Fruit fly (Drosophila melanogaster) whole organism, prepupa: Measurements from ENCODE around the gene noi.

Experiments used
- Blimp-1 ChIP-seq: fragments of 200-800 bp; sonication (Bioruptor generic); optimal IDR thresholded peaks from 3 replicates; lab custom pipeline; 2017; ENCODE audit warnings: missing biosample characterization, missing genetic modification characterization, mild to moderate bottlenecking, moderate library complexity, missing genetic modification reagents
- CG10631 ChIP-seq: fragments of 200-800 bp; sonication (Bioruptor generic); optimal IDR thresholded peaks from 2 replicates; lab custom pipeline; 2016; ENCODE audit warnings: missing biosample characterization, missing genetic modification characterization
- CG10669 ChIP-seq: fragments of 200-800 bp; sonication (Bioruptor generic); optimal IDR thresholded peaks from 3 replicates; lab custom pipeline; 2018; ENCODE audit warnings: missing biosample characterization, mild to moderate bottlenecking, missing genetic modification characterization, moderate library complexity
- CG11294 ChIP-seq: fragments of 200-800 bp; sonication (Bioruptor generic); IDR thresholded peaks from 2 replicates; pipeline ENCODE4 v1.3.6; 2022; ENCODE audit warnings: missing biosample characterization, missing genetic modification characterization
- CG11762 ChIP-seq: fragments of 200-800 bp; sonication (Bioruptor generic); optimal IDR thresholded peaks from 3 replicates; lab custom pipeline; 2016; ENCODE audit warnings: missing biosample characterization, missing genetic modification characterization; ENCODE audit not compliant: insufficient read depth
- CG15336 ChIP-seq: fragments of 200-800 bp; sonication (Bioruptor generic); IDR thresholded peaks from 2 replicates; pipeline ENCODE4 v1.3.6; 2022; ENCODE audit warnings: missing biosample characterization, missing genetic modification characterization
- CG1621 ChIP-seq: fragments of 200-800 bp; sonication (Bioruptor generic); optimal IDR thresholded peaks from 3 replicates; lab custom pipeline; 2018; ENCODE audit warnings: missing biosample characterization, mild to moderate bottlenecking, missing genetic modification characterization
- CG31627 ChIP-seq: fragments of 200-800 bp; sonication (Bioruptor generic); optimal IDR thresholded peaks from 3 replicates; lab custom pipeline; 2016; ENCODE audit warnings: missing biosample characterization, missing genetic modification characterization
- CG34406 ChIP-seq: fragments of 200-800 bp; sonication (Bioruptor generic); optimal IDR thresholded peaks from 3 replicates; lab custom pipeline; 2016; ENCODE audit warnings: missing biosample characterization, missing genetic modification characterization
- CG4318 ChIP-seq: fragments of 200-800 bp; sonication (Bioruptor generic); optimal IDR thresholded peaks from 3 replicates; lab custom pipeline; 2017; ENCODE audit warnings: missing biosample characterization, mild to moderate bottlenecking, missing genetic modification characterization
- CG6163 ChIP-seq: fragments of 200-800 bp; sonication (Bioruptor generic); IDR thresholded peaks from 3 replicates; pipeline ENCODE4 v1.3.6; 2022; ENCODE audit warnings: missing biosample characterization, missing genetic modification characterization
- CG6808 ChIP-seq: fragments of 200-800 bp; sonication (Bioruptor generic); optimal IDR thresholded peaks from 3 replicates; lab custom pipeline; 2017; ENCODE audit warnings: missing biosample characterization, missing genetic modification characterization, mild to moderate bottlenecking, moderate library complexity, missing genetic modification reagents
- CG7368 ChIP-seq: fragments of 200-800 bp; sonication (Bioruptor generic); optimal IDR thresholded peaks from 3 replicates; lab custom pipeline; 2016; ENCODE audit warnings: missing biosample characterization, missing genetic modification characterization
- CG8319 ChIP-seq: fragments of 200-800 bp; sonication (Bioruptor generic); optimal IDR thresholded peaks from 3 replicates; lab custom pipeline; 2016; ENCODE audit warnings: missing biosample characterization, missing genetic modification characterization
- CG9139 ChIP-seq: fragments of 200-800 bp; sonication (Bioruptor generic); optimal IDR thresholded peaks from 3 replicates; lab custom pipeline; 2017; ENCODE audit warnings: missing biosample characterization, mild to moderate bottlenecking, missing genetic modification characterization
- Eip75B ChIP-seq: fragments of 200-800 bp; sonication (Bioruptor generic); optimal IDR thresholded peaks from 3 replicates; lab custom pipeline; 2016; ENCODE audit warnings: missing biosample characterization, missing genetic modification characterization
- Eip78C ChIP-seq: fragments of 200-800 bp; sonication (Bioruptor generic); peaks from one replicate; lab custom pipeline; 2016; ENCODE audit warnings: missing biosample characterization, missing genetic modification characterization
- Ets21C ChIP-seq: fragments of 200-800 bp; sonication (Bioruptor generic); optimal IDR thresholded peaks from 3 replicates; lab custom pipeline; 2016; ENCODE audit warnings: missing biosample characterization, missing genetic modification characterization
- Ets96B ChIP-seq: fragments of 200-800 bp; optimal IDR thresholded peaks from 2 replicates; lab custom pipeline; 2019; ENCODE audit warnings: missing biosample characterization, mild to moderate bottlenecking, missing genetic modification characterization, moderate library complexity
- Hr39 ChIP-seq: fragments of 200-800 bp; sonication (Bioruptor generic); optimal IDR thresholded peaks from 2 replicates; lab custom pipeline; 2016; ENCODE audit warnings: missing biosample characterization, missing genetic modification characterization
- Lpt ChIP-seq: fragments of 200-800 bp; sonication (Bioruptor generic); optimal IDR thresholded peaks from 3 replicates; lab custom pipeline; 2016; ENCODE audit warnings: missing biosample characterization, missing genetic modification characterization
- Met ChIP-seq: fragments of 200-800 bp; sonication (Bioruptor generic); optimal IDR thresholded peaks from 3 replicates; lab custom pipeline; 2016; ENCODE audit warnings: missing biosample characterization, missing genetic modification characterization
- Sox14 ChIP-seq: fragments of 200-800 bp; sonication (Bioruptor generic); optimal IDR thresholded peaks from 3 replicates; lab custom pipeline; 2016; ENCODE audit warnings: missing biosample characterization, missing genetic modification characterization
- acj6 ChIP-seq: fragments of 200-800 bp; sonication (Bioruptor generic); optimal IDR thresholded peaks from 3 replicates; lab custom pipeline; 2016; ENCODE audit warnings: missing biosample characterization, missing genetic modification characterization
- eg ChIP-seq: fragments of 200-800 bp; sonication (Bioruptor generic); IDR thresholded peaks from 3 replicates; pipeline ENCODE4 v1.3.6; 2022; ENCODE audit warnings: missing biosample characterization, missing genetic modification characterization
- esn ChIP-seq: fragments of 200-800 bp; sonication (Bioruptor generic); optimal IDR thresholded peaks from 2 replicates; lab custom pipeline; 2016; ENCODE audit warnings: missing biosample characterization, mild to moderate bottlenecking, missing genetic modification characterization, moderate library complexity
- fd59A ChIP-seq: fragments of 200-800 bp; sonication (Bioruptor generic); optimal IDR thresholded peaks from 2 replicates; lab custom pipeline; 2017; ENCODE audit warnings: missing biosample characterization, mild to moderate bottlenecking, missing genetic modification characterization, missing genetic modification reagents
- fd85E ChIP-seq: fragments of 200-800 bp; sonication (Bioruptor generic); optimal IDR thresholded peaks from 3 replicates; lab custom pipeline; 2016; ENCODE audit warnings: missing biosample characterization, missing genetic modification characterization
- fkh ChIP-seq: fragments of 200-800 bp; sonication (Bioruptor generic); optimal IDR thresholded peaks from 3 replicates; lab custom pipeline; 2017; ENCODE audit warnings: missing biosample characterization, mild to moderate bottlenecking, missing genetic modification characterization, moderate library complexity
- net ChIP-seq: fragments of 200-800 bp; sonication (Bioruptor generic); optimal IDR thresholded peaks from 3 replicates; lab custom pipeline; 2016; ENCODE audit warnings: missing biosample characterization, missing genetic modification characterization
- pdm3 ChIP-seq: fragments of 200-800 bp; sonication (Bioruptor generic); optimal IDR thresholded peaks from 3 replicates; lab custom pipeline; 2016; ENCODE audit warnings: missing biosample characterization, missing genetic modification characterization
- spab ChIP-seq: fragments of 200-800 bp; sonication (Bioruptor generic); optimal IDR thresholded peaks from 2 replicates; lab custom pipeline; 2017; ENCODE audit warnings: missing biosample characterization, mild to moderate bottlenecking, missing genetic modification characterization, missing genetic modification reagents
- ss ChIP-seq, 2 experiments: fragments of 200-800 bp; sonication (Bioruptor generic); optimal IDR thresholded peaks; 2 replicates in 1 of 2; 3 replicates in 1 of 2; lab custom pipeline; 2017 to 2018; ENCODE audit warnings: mild to moderate bottlenecking in 2 of 2, missing biosample characterization in 2 of 2, missing genetic modification characterization in 2 of 2, moderate library complexity in 1 of 2
- svp ChIP-seq: fragments of 200-800 bp; sonication (Bioruptor generic); peaks from one replicate; lab custom pipeline; 2016; ENCODE audit warnings: missing biosample characterization, missing genetic modification characterization
- topi ChIP-seq: fragments of 200-800 bp; sonication (Bioruptor generic); optimal IDR thresholded peaks from 3 replicates; lab custom pipeline; 2016; ENCODE audit warnings: missing biosample characterization, missing genetic modification characterization
- vri ChIP-seq: fragments of 200-800 bp; sonication (Bioruptor generic); optimal IDR thresholded peaks from 3 replicates; lab custom pipeline; 2016; ENCODE audit warnings: missing biosample characterization, mild to moderate bottlenecking, missing genetic modification characterization

noi gene

DNA sequence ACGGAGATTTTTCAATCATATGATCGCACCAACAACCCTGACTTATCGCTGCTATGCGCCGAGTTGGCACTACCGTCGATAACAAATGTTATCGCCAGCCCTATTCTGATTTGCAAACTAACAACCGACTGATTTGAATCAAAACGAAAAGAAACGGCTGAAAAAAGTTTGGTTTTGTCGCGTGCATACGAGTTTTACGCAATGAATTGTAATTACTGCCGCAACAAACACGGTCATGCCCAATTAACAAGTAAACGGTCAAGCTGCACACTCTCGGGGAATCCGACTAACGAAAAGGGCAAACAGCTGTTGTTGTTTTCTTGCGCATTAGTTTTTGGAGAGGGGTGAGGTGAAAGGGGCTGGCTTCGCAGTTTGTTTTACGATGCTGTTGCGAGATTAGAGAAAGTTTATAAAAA lies 26.5 kb downstream of the noi start, which contains the start of the genes CG14671 and CG12746:
TSS of gene CG14671 (minus strand) at position 41 of the 416 bp plus-strand sequence.
TSS of gene CG12746 (plus strand) at position 91 of the 416 bp plus-strand sequence.
- no peak for TF ChIP-seq topi (GFP tag; lab: Kevin White, UChicago)
- TF ChIP-seq esn: peak; percentile 10
- no peak for TF ChIP-seq CG8319 (GFP tag; lab: Kevin White, UChicago)
- TF ChIP-seq Hr39 (GFP tag; lab: Kevin White, UChicago): no peak
- no peak for TF ChIP-seq CG31627 (GFP tag; lab: Kevin White, UChicago)
- TF ChIP-seq fkh (GFP tag; lab: Kevin White, UChicago): peak; percentile 82
- TF ChIP-seq CG4318 (GFP tag; lab: Kevin White, UChicago): no peak
- no peak for TF ChIP-seq fd59A (GFP tag; lab: Kevin White, UChicago)
- TF ChIP-seq Ets96B (tag; lab: Kevin White, UChicago): no peak

DNA sequence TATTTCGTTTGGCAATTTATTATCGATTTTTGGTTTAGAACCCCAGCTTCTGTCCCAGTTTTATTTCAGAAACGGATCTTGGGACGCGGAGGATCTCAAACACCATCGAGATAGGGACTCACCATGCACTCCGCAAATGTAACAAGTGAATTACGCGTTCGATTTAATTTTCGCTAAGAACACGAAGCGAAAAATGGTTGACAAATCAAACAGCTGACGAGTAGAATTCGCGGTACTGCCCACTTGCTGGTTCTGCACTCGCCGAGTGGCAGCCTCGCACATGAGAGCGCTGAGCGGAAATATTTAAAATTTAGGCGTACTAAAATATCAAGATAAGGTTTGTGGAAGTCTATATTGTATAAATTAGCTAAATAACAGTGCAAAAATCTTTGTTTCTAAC lies 27.8 kb downstream of the noi start, which contains the start of gene Pi4KIIalpha:
TSS of gene Pi4KIIalpha (minus strand) at position 233 of the 400 bp plus-strand sequence.
- no peak for TF ChIP-seq Lpt (GFP tag; lab: Kevin White, UChicago)
- TF ChIP-seq CG10669 (GFP tag; lab: Kevin White, UChicago): no peak
- TF ChIP-seq CG34406 (GFP tag; lab: Kevin White, UChicago): no peak
- TF ChIP-seq CG15336: no peak
- TF ChIP-seq eg: no peak
- TF ChIP-seq CG7368 (GFP tag; lab: Kevin White, UChicago): no peak
- TF ChIP-seq Sox14: peak; percentile 12

DNA sequence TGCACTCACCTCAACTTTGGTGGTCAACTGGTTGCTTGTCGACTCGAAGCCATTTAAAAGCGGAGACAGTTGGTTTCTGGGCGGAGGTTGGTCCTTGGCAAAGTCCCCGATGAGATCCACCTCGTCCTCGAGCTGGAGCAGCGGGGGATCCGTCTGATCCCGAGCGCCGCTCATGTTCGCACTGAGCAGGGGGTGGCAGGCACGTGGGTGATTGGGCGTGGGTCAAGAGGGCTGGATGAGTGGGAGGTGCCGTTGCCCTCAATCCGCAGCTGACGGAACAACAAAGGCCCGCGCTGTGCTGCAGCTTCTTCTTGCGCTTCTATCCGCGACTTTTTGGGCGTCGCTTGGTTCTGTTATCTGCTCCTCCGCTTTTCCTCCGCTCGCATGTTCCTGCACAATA lies 28.3 kb downstream of the noi start:
- TF ChIP-seq svp (peak; percentile 97), CG9139 (GFP tag; lab: Kevin White, UChicago) (no peak)

DNA sequence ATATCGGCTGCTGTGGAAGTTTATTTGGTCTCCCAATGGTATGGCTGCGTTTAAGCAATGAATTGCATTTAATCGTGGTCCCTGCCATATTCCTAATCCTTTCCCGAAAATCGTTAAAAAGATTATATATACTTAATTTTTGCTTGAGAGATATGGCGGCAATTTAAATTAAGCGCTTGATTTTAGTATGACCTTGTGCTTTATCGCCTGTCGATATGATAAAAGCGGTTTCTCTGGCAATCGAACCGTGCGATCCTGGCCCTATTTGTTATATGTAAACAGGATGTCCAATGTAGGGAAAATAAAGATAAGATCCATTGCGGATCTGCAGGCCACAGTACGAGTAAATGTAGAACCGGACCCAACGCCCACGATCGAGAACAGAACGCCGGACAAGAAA lies 36.4 kb downstream of the noi start, which contains the start of gene Snm1:
TSS of gene Snm1 (plus strand) at position 233 of the 400 bp plus-strand sequence.
- TF ChIP-seq Met (GFP tag; lab: Kevin White, UChicago) (no peak), CG10631 (GFP tag; lab: Kevin White, UChicago) (no peak), net (GFP tag; lab: Kevin White, UChicago) (no peak), svp (no peak), Hr39 (GFP tag; lab: Kevin White, UChicago) (no peak), fd85E (GFP tag; lab: Kevin White, UChicago) (no peak), spab (GFP tag; lab: Kevin White, UChicago) (no peak), pdm3 (no peak), vri (no peak), fd59A (GFP tag; lab: Kevin White, UChicago) (no peak), Eip78C (no peak), Ets21C (GFP tag; lab: Kevin White, UChicago) (no peak), Blimp-1 (no peak), Lpt (GFP tag; lab: Kevin White, UChicago) (no peak), CG6163 (GFP tag; lab: Robert Waterston, UW) (no peak)

DNA sequence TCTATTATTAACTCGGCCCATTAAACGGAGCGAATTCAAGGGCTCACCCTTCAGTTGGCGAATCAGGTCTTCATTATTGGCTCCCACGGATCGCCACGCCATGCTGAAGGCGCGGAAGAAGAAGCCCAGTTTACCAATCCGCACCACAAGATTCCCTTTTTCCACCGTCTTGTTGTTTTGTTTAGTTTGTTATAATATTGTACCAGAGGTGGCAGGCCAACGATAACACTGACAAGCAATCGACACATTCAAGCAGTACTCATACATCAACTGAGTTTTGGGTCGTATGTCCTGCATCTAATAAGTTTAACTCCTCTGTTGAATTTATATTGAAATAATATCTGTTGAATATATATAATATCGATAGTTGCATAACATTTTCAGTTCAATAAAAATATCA lies 37.2 kb downstream of the noi start, which contains the start of gene Pcmt:
TSS of gene Pcmt (minus strand) at position 235 of the 400 bp plus-strand sequence.
- TF ChIP-seq esn (peak; percentile 2), topi (GFP tag; lab: Kevin White, UChicago) (no peak)

DNA sequence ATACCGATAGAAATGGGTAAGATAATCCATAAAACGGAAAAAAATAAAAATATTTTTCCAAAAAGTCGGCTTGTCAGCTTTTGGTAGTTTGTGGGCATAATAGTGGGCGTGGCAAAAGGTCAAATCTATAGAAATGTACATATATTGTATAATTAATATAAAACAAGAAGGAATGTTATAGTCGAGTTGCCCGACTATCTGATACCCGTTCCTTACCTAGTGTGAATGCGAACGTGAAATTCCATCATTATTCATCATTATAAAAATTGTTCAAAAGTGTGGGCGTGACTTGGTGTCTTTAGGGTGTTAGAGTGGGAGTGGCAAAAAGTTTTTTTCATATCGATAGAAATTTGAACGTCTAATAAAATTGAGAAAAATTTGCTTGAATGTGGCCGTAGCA lies 39.7 kb downstream of the noi start:
- TF ChIP-seq CG6163 (GFP tag; lab: Robert Waterston, UW) (no peak), fd85E (GFP tag; lab: Kevin White, UChicago) (no peak), fkh (GFP tag; lab: Kevin White, UChicago) (no peak), CG34406 (GFP tag; lab: Kevin White, UChicago) (no peak), acj6 (GFP tag; lab: Kevin White, UChicago) (no peak), CG1621 (no peak), CG11762 (GFP tag; lab: Kevin White, UChicago) (no peak), pdm3 (no peak), ss (GFP tag; optimal IDR thresholded peaks at IDR 0.05; lab: Kevin White, UChicago) (no peak), fd59A (GFP tag; lab: Kevin White, UChicago) (no peak), Eip75B (GFP tag; lab: Kevin White, UChicago) (no peak), CG11294 (GFP tag; lab: Robert Waterston, UW) (no peak), CG6808 (no peak)
